Worm (Caenorhabditis elegans) whole organism, L2 larva: ENCODE data around the gene srr-4.
A peak's percentile ranks its signal among the peaks of the same experiment; 100 is the strongest.

ENCODE experiments used
- aly-2 ChIP-seq: fragments of 150-350 bp; optimal IDR thresholded peaks from 2 replicates; lab custom pipeline; 2014; ENCODE audit warnings: missing biosample characterization, missing genetic modification characterization
- fos-1 ChIP-seq: fragments of 150-350 bp; optimal IDR thresholded peaks from 2 replicates; lab custom pipeline; 2014; ENCODE audit warnings: missing biosample characterization, missing genetic modification characterization
- snpc-4 ChIP-seq: fragments of 150-350 bp; optimal IDR thresholded peaks from 2 replicates; lab custom pipeline; 2014; ENCODE audit warnings: missing biosample characterization, missing genetic modification characterization
- zag-1 ChIP-seq: fragments of 150-350 bp; optimal IDR thresholded peaks from 2 replicates; lab custom pipeline; 2014; ENCODE audit warnings: missing biosample characterization, missing genetic modification characterization

DNA sequence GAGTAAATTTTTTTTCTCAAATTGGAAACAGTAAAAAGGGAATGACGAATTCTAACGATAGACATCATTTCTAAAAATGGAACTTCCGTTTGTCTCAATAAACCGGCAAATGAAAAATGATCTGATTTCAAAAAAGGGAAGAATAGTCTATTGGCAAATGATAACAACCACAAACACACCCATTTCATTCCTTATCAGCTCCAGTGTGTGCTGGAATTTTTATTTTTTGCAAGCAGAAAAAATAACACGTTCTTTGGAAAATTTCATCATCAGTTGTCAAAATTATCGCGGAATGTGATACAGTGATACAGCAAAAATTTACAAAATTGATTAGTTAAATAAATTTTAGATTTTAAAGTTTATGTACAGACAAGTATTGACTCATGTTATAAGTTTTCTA, 48.4 kb downstream of the srr-4 start:
- peak; percentile 86 for TF ChIP-seq fos-1 (tag; lab: Kevin White, UChicago)
- no peak for TF ChIP-seq zag-1 (tag; lab: Kevin White, UChicago)
- no peak for TF ChIP-seq snpc-4 (tag; lab: Kevin White, UChicago)
- TF ChIP-seq aly-2, result no peak
